Worm (Caenorhabditis elegans) whole organism, young adult: ENCODE data around the gene decr-1.3.

Experiments
- F37B4.10 ChIP-seq: fragments of 200-800 bp; sonication (Bioruptor generic); IDR thresholded peaks from 2 replicates; pipeline ENCODE4 v1.3.6; 2022; ENCODE audit warnings: missing genetic modification characterization, missing compliant biosample characterization
- F49E8.2 ChIP-seq: sonication (generic microtip); optimal IDR thresholded peaks from 3 replicates; lab custom pipeline; 2017; ENCODE audit warnings: missing genetic modification characterization, mild to moderate bottlenecking, missing compliant biosample characterization, antibody characterized with exemption, moderate library complexity; ENCODE audit not compliant: insufficient read depth
- akir-1 ChIP-seq: fragments of 200-800 bp; sonication (Bioruptor generic); optimal IDR thresholded peaks from 2 replicates; lab custom pipeline; 2018; ENCODE audit warnings: mild to moderate bottlenecking, missing genetic modification characterization, moderate library complexity, missing compliant biosample characterization
- ceh-27 ChIP-seq: fragments of 200-800 bp; sonication (Bioruptor generic); optimal IDR thresholded peaks from 2 replicates; lab custom pipeline; 2018; ENCODE audit warnings: mild to moderate bottlenecking, missing genetic modification characterization, moderate library complexity, missing compliant biosample characterization
- efl-1 ChIP-seq: fragments of 150-350 bp; optimal IDR thresholded peaks from 2 replicates; lab custom pipeline; 2014; ENCODE audit warnings: missing biosample characterization, missing genetic modification reagents, missing genetic modification characterization
- him-1 ChIP-seq: sonication (generic microtip); optimal IDR thresholded peaks from 2 replicates; lab custom pipeline; 2016; ENCODE audit warnings: missing genotype, missing genetic modification reagents, missing genetic modification characterization, missing compliant biosample characterization
- lin-35 ChIP-seq, 3 experiments: fragments of 150-350 bp in 2 of 3; sonication (generic microtip) in 1 of 3; optimal IDR thresholded peaks; 2 replicates each; lab custom pipeline; 2014 to 2018; ENCODE audit warnings: missing biosample characterization in 3 of 3, missing genetic modification characterization in 3 of 3, missing genetic modification reagents in 3 of 3
- mes-4 ChIP-seq: sonication (generic microtip); optimal IDR thresholded peaks from 2 replicates; lab custom pipeline; 2016; ENCODE audit warnings: missing genotype, missing genetic modification characterization, missing compliant biosample characterization
- pha-4 ChIP-seq: fragments of 150-350 bp; sonication (generic microtip); optimal IDR thresholded peaks from 2 replicates; lab custom pipeline; 2014; ENCODE audit warnings: missing biosample characterization, missing genetic modification reagents, missing genetic modification characterization
- sea-2 ChIP-seq: fragments of 200-800 bp; sonication (Bioruptor generic); IDR thresholded peaks from 2 replicates; pipeline ENCODE4 v1.3.6; 2022; ENCODE audit warnings: missing genetic modification characterization, missing compliant biosample characterization
- snpc-3.4 ChIP-seq: sonication (generic microtip); optimal IDR thresholded peaks from 2 replicates; lab custom pipeline; 2017; ENCODE audit warnings: missing genetic modification characterization, mild to moderate bottlenecking, missing compliant biosample characterization, antibody characterized with exemption, moderate library complexity, missing genotype, missing genetic modification reagents

ce11 chrII:8162120-8162648, 11.2 kb downstream of the decr-1.3 start, which contains the start of the genes emb-27 and rrf-3:
- TF ChIP-seq F49E8.2 (tag; lab: Kevin White, UChicago) (no peak), pha-4 (tag; lab: Kevin White, UChicago) (no peak), sea-2 (GFP tag; lab: Robert Waterston, UW) (no peak), efl-1 (GFP tag; lab: Kevin White, UChicago) (peak; percentile 83), F37B4.10 (GFP tag; lab: Robert Waterston, UW) (no peak), lin-35 (GFP tag; optimal IDR thresholded peaks at IDR 0.05; lab: Kevin White, UChicago) (no peak), ceh-27 (GFP tag; lab: Kevin White, UChicago) (no peak), mes-4 (tag; lab: Kevin White, UChicago) (no peak), him-1 (no peak), akir-1 (GFP tag; lab: Kevin White, UChicago) (no peak), snpc-3.4 (tag; lab: Kevin White, UChicago) (no peak)
